Worm (Caenorhabditis elegans) whole organism, L4 larva: Measurements from ENCODE around the gene F53H1.3.

Source experiments
- Y5F2A.4 ChIP-seq: fragments of 200-800 bp; sonication (Bioruptor generic); optimal IDR thresholded peaks from 2 replicates; lab custom pipeline; 2018; ENCODE audit warnings: mild to moderate bottlenecking, missing genetic modification characterization, missing compliant biosample characterization
- daf-16 ChIP-seq, 3 experiments: sonication (generic microtip); optimal IDR thresholded peaks; 2 replicates each; lab custom pipeline; 2016 to 2017; ENCODE audit warnings: missing genetic modification characterization in 3 of 3, missing genetic modification reagents in 3 of 3, mild to moderate bottlenecking in 2 of 3, missing compliant biosample characterization in 2 of 3, missing biosample characterization in 1 of 3, moderate library complexity in 1 of 3
- hlh-30 ChIP-seq: sonication (generic microtip); optimal IDR thresholded peaks from 2 replicates; lab custom pipeline; 2017; ENCODE audit warnings: antibody characterized with exemption, mild to moderate bottlenecking, missing genetic modification characterization, missing compliant biosample characterization; ENCODE audit not compliant: insufficient read depth
- tag-97 ChIP-seq: fragments of 200-800 bp; sonication (Bioruptor generic); IDR thresholded peaks from 2 replicates; pipeline ENCODE4 v1.3.6; 2022; ENCODE audit warnings: missing genetic modification characterization, missing compliant biosample characterization
- ztf-11 ChIP-seq: fragments of 150-350 bp; optimal IDR thresholded peaks from 2 replicates; lab custom pipeline; 2014; ENCODE audit warnings: missing biosample characterization, missing genetic modification characterization

- TF ChIP-seq ztf-11 (tag; lab: Kevin White, UChicago) (no peak), hlh-30 (tag; lab: Kevin White, UChicago) (no peak), tag-97 (GFP tag; lab: Robert Waterston, UW) (no peak), Y5F2A.4 (no peak), daf-16 (GFP tag; optimal IDR thresholded peaks at IDR 0.05; lab: Kevin White, UChicago) (no peak), daf-16 (tag; optimal IDR thresholded peaks at IDR 0.05; lab: Kevin White, UChicago) (no peak)
Measured at ce11 chrIV:1385500-1385899, 56.5 kb downstream of the F53H1.3 start.
